Worm (Caenorhabditis elegans) whole organism, young adult: ENCODE measurements around the gene W01A11.1.

ENCODE experiments used
- F10E7.11 ChIP-seq: sonication (generic microtip); optimal IDR thresholded peaks from 2 replicates; lab custom pipeline; 2017; ENCODE audit warnings: mild to moderate bottlenecking, missing genetic modification characterization, moderate library complexity, missing compliant biosample characterization
- F33H1.4 ChIP-seq: fragments of 200-800 bp; sonication (Bioruptor generic); IDR thresholded peaks from 2 replicates; pipeline ENCODE4 v1.3.6; 2022; ENCODE audit warnings: missing genetic modification reagents, missing genetic modification characterization, missing compliant biosample characterization
- aptf-2 ChIP-seq: fragments of 200-800 bp; sonication (Bioruptor generic); conservative IDR thresholded peaks from 2 replicates; pipeline ENCODE4 v1.3.6; 2022; ENCODE audit warnings: missing genetic modification reagents, missing genetic modification characterization, missing compliant biosample characterization
- die-1 ChIP-seq: sonication (generic microtip); optimal IDR thresholded peaks from 2 replicates; lab custom pipeline; 2016; ENCODE audit warnings: missing genotype, mild to moderate bottlenecking, missing genetic modification characterization, missing compliant biosample characterization
- nhr-179 ChIP-seq: sonication (generic microtip); optimal IDR thresholded peaks from 2 replicates; lab custom pipeline; 2016; ENCODE audit warnings: mild to moderate bottlenecking, missing genetic modification characterization, missing compliant biosample characterization

- TF ChIP-seq die-1 (tag; lab: Kevin White, UChicago) = no peak
- TF ChIP-seq aptf-2 (GFP tag; lab: Robert Waterston, UW) = no peak
- no peak for TF ChIP-seq F10E7.11 (tag; lab: Kevin White, UChicago)
- no peak for TF ChIP-seq nhr-179 (tag; lab: Kevin White, UChicago)
- no peak for TF ChIP-seq F33H1.4 (GFP tag; lab: Robert Waterston, UW)
Observed at ce11 chrV:6461250-6461649, 37.8 kb upstream of the W01A11.1 start.
